Fruit fly (Drosophila melanogaster) whole organism, wandering third instar larva: ENCODE measurements around the gene Ppt1.
A peak's percentile ranks its signal among the peaks of the same experiment; 100 is the strongest.

Experiments used
- Abd-B ChIP-seq: fragments of >200 bp; optimal IDR thresholded peaks from 2 replicates; lab custom pipeline; 2017; ENCODE audit warnings: missing biosample characterization, missing genetic modification characterization
- CG32264 ChIP-seq: fragments of 200-800 bp; sonication (Bioruptor generic); optimal IDR thresholded peaks from 2 replicates; lab custom pipeline; 2016; ENCODE audit warnings: missing biosample characterization, missing genetic modification characterization
- Dfd ChIP-seq: fragments of >200 bp; optimal IDR thresholded peaks from 2 replicates; lab custom pipeline; 2017; ENCODE audit warnings: missing biosample characterization, missing genetic modification characterization
- Dif ChIP-seq: fragments of 200-275, 200-300 bp; sonication (Bioruptor generic); optimal IDR thresholded peaks from 2 replicates; lab custom pipeline; 2018; ENCODE audit warnings: missing biosample characterization, missing genetic modification characterization; ENCODE audit not compliant: partially characterized antibody
- Hnf4 ChIP-seq: fragments of 200-800 bp; sonication (Bioruptor generic); optimal IDR thresholded peaks from 2 replicates; lab custom pipeline; 2016; ENCODE audit warnings: missing biosample characterization, mild to moderate bottlenecking, missing genetic modification characterization
- Hr83 ChIP-seq: fragments of 200-300 bp; sonication (Bioruptor generic); optimal IDR thresholded peaks from 2 replicates; lab custom pipeline; 2016; ENCODE audit warnings: missing biosample characterization, mild to moderate bottlenecking, missing genetic modification characterization, moderate library complexity; ENCODE audit not compliant: poor library complexity, severe bottlenecking
- Mio ChIP-seq: sonication (Bioruptor generic); optimal IDR thresholded peaks from 2 replicates; lab custom pipeline; 2016; ENCODE audit warnings: missing biosample characterization, missing genetic modification characterization
- N ChIP-seq: fragments of >200 bp; optimal IDR thresholded peaks from 2 replicates; lab custom pipeline; 2018; ENCODE audit warnings: missing biosample characterization, missing external identifiers, missing genetic modification characterization
- OdsH ChIP-seq: fragments of 200-800 bp; sonication (Bioruptor generic); optimal IDR thresholded peaks from 2 replicates; lab custom pipeline; 2016; ENCODE audit warnings: missing biosample characterization, mild to moderate bottlenecking, missing genetic modification characterization
- Sp1 ChIP-seq: fragments of 200-800 bp; sonication (Bioruptor generic); optimal IDR thresholded peaks from 3 replicates; lab custom pipeline; 2019; ENCODE audit warnings: missing biosample characterization, mild to moderate bottlenecking, missing genetic modification characterization, moderate library complexity
- Vsx2 ChIP-seq: fragments of 200-300, 225-300 bp; sonication (Bioruptor generic); optimal IDR thresholded peaks from 2 replicates; lab custom pipeline; 2018; ENCODE audit warnings: missing biosample characterization, missing genetic modification characterization; ENCODE audit not compliant: partially characterized antibody
- fru ChIP-seq: fragments of 200-800 bp; sonication (Bioruptor generic); optimal IDR thresholded peaks from 3 replicates; lab custom pipeline; 2016; ENCODE audit warnings: missing biosample characterization, mild to moderate bottlenecking, missing genetic modification characterization
- h ChIP-seq: fragments of 200-800 bp; sonication (Bioruptor generic); optimal IDR thresholded peaks from 3 replicates; lab custom pipeline; 2016; ENCODE audit warnings: missing biosample characterization, mild to moderate bottlenecking, missing genetic modification characterization
- jim ChIP-seq: fragments of 175-275, 200-325 bp; sonication (Bioruptor generic); optimal IDR thresholded peaks from 2 replicates; lab custom pipeline; 2016; ENCODE audit warnings: missing biosample characterization, mild to moderate bottlenecking, missing genetic modification characterization
- psq ChIP-seq: fragments of 200-800 bp; sonication (Bioruptor generic); optimal IDR thresholded peaks from 3 replicates; lab custom pipeline; 2017; ENCODE audit warnings: missing biosample characterization, mild to moderate bottlenecking, missing genetic modification characterization, moderate library complexity
- rgr ChIP-seq: fragments of 200-800 bp; sonication (Bioruptor generic); optimal IDR thresholded peaks from 3 replicates; lab custom pipeline; 2016; ENCODE audit warnings: missing biosample characterization, mild to moderate bottlenecking, missing genetic modification characterization
- usp ChIP-seq: fragments of >200 bp; optimal IDR thresholded peaks from 2 replicates; lab custom pipeline; 2017; ENCODE audit warnings: missing biosample characterization, missing genetic modification characterization

The Ppt1 gene

DNA sequence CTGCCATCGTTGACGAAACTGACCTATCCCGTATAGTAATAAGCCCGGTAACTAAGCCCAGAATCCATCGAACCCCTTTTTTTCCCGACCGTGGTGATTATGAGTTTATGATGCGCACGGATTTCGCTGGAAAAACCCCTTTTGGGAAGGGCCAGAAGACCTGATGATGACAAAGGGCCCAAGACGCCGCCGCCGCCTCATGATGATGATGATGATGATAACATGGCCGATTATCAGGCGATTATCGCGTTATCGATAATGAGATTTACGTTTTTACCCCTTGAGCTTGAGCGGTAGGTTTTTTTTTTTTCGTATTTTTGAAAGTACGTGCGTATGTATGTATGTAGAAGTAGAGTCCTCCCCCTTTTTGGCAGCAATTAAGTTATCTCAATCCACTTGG lies 34.8 kb downstream of the Ppt1 start:
- no peak for TF ChIP-seq CG32264 (GFP tag; lab: Kevin White, UChicago)
- no peak for TF ChIP-seq Hr83 (GFP tag; lab: Kevin White, UChicago)
- TF ChIP-seq usp (GFP tag; lab: Kevin White, UChicago) = no peak

DNA sequence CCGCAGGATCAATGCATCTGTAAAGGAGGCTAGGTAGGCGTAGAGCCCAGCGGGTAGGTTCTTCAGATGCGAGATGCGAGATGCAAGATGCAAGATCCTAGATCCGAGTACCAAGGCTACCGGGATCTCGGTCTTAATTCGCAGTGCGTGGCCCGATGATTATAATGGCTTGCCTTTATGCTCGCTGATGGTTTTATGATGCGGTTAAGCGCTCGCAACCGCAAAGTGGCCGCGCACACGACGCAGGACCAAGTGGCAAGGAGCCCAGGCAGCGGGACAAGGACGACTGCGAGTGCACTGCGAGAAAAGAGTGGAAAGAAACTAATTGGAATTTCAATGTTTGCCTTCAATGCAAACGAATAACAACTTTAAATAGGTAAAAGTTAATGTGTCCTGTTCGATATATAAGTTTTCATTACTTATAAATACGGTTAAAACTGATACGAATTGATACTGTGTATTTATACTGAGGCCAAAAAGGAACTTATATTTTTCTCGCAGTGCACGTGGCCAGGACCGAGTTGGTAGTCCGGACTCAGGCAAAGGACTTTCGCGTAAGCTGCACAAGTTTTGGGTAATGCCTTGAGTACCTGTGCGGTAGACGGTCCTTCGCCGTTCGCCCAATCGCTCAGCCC lies 36.0 kb downstream of the Ppt1 start:
- no peak for TF ChIP-seq Hr83 (GFP tag; lab: Kevin White, UChicago)
- TF ChIP-seq Vsx2 (GFP tag; lab: Kevin White, UChicago) = no peak
- no peak for TF ChIP-seq rgr
- TF ChIP-seq Mio (GFP tag; lab: Kevin White, UChicago) = no peak

DNA sequence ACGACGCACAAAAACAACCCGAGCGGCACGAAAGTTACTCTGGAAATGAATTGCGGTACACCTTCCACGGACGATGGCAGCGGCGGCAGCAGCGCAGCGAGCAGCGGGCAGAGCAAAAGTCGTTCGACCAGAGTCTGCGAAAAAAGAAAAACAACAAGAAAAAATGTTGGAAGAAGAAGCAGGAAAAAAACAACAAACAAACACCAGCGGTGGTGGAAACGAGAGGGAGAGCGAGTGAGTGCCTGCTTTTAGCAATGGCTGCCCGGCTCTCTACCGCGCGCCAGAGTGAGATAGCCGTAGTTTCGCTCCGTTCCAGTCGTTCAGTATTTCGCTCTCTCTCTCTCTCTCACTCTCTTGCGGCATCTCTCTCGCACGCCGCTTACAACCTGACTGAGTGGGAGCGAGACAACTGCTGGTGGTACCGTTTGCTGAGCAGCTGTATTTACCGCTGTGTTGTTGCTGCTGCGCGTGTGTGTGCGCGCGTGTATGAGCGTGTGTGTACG lies 39.3 kb downstream of the Ppt1 start, which contains the start of gene oc:
Gene oc (minus strand): TSS at position 51 of the 503 bp plus-strand sequence.
- TF ChIP-seq psq (peak; percentile 50), Hnf4 (GFP tag; lab: Kevin White, UChicago) (peak; percentile 6), Hr83 (GFP tag; lab: Kevin White, UChicago) (peak; percentile 22), Vsx2 (GFP tag; lab: Kevin White, UChicago) (peak; percentile 44), Sp1 (peak; percentile 60), h (GFP tag; lab: Kevin White, UChicago) (peak; percentile 21), Dfd (no peak), Abd-B (GFP tag; lab: Kevin White, UChicago) (peak; percentile 28), N (peak; percentile 82), jim (no peak), rgr (no peak), Dif (GFP tag; lab: Kevin White, UChicago) (peak; percentile 61), fru (peak; percentile 26)

DNA sequence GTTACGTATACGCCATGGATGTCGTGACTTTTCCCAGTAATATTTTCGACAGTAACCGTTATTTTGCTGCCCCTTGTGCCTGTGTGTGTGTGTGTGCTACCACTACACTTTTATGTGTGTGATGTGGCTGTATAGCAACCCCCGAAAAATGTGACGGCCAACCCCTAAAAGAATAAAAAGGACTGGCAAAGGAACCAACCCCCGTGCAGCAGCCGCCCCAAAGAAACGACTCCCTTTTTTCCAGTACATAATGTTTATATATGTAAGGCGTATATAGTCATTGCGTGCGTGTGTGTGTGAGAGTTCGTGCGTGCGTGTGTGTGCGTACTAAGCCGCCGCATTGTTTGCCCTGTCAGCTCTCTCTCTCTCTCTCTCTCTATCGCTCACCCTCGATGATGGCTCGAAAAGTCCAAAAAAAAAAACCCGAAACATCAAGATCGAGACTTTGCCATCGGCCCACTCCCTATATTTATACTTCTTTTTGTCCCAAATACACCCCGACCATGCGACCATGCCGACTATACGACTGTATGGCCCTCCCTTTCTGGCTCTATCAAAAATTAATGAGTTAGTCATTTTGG lies 49.3 kb downstream of the Ppt1 start:
- TF ChIP-seq Dfd (peak; percentile 4), OdsH (no peak), Abd-B (GFP tag; lab: Kevin White, UChicago) (no peak)
